Worm (Caenorhabditis elegans) whole organism, late embryonic: Measurements from ENCODE around the gene nas-20.

ENCODE experiments used
- C38D4.7 ChIP-seq: fragments of 200-800 bp; sonication (Bioruptor generic); optimal IDR thresholded peaks from 2 replicates; lab custom pipeline; 2018; ENCODE audit warnings: mild to moderate bottlenecking, missing genetic modification characterization, moderate library complexity, missing compliant biosample characterization
- F13H6.1 ChIP-seq: sonication (generic microtip); optimal IDR thresholded peaks from 2 replicates; lab custom pipeline; 2016; ENCODE audit warnings: missing genetic modification characterization, missing compliant biosample characterization
- K02D7.2 ChIP-seq: sonication (generic microtip); optimal IDR thresholded peaks from 2 replicates; lab custom pipeline; 2017; ENCODE audit warnings: mild to moderate bottlenecking, missing genetic modification characterization, missing compliant biosample characterization
- T23F11.4 ChIP-seq: fragments of 200-800 bp; sonication (Bioruptor generic); optimal IDR thresholded peaks from 2 replicates; lab custom pipeline; 2018; ENCODE audit warnings: mild to moderate bottlenecking, missing genetic modification characterization, missing compliant biosample characterization
- Y22D7AL.16 ChIP-seq: sonication (generic microtip); optimal IDR thresholded peaks from 2 replicates; lab custom pipeline; 2016; ENCODE audit warnings: missing genetic modification characterization, missing compliant biosample characterization
- ama-1 ChIP-seq: fragments of 150-350 bp; optimal IDR thresholded peaks from 2 replicates; lab custom pipeline; 2014
- ceh-24 ChIP-seq: sonication (generic microtip); optimal IDR thresholded peaks from 2 replicates; lab custom pipeline; 2016; ENCODE audit warnings: mild to moderate bottlenecking, missing genetic modification characterization, missing compliant biosample characterization
- ceh-30 ChIP-seq: fragments of 150-350 bp; optimal IDR thresholded peaks from 2 replicates; lab custom pipeline; 2014; ENCODE audit warnings: missing biosample characterization, missing genetic modification characterization
- ceh-31 ChIP-seq: sonication (generic microtip); optimal IDR thresholded peaks from 2 replicates; lab custom pipeline; 2016; ENCODE audit warnings: missing genetic modification characterization, missing compliant biosample characterization
- ceh-34 ChIP-seq: sonication (generic microtip); optimal IDR thresholded peaks from 2 replicates; lab custom pipeline; 2016; ENCODE audit warnings: mild to moderate bottlenecking, missing genetic modification characterization, missing compliant biosample characterization
- ceh-48 ChIP-seq: sonication (generic microtip); optimal IDR thresholded peaks from 2 replicates; lab custom pipeline; 2016; ENCODE audit warnings: missing genetic modification characterization, inconsistent platforms, missing compliant biosample characterization
- ceh-6 ChIP-seq: fragments of 200-800 bp; sonication (Bioruptor generic); optimal IDR thresholded peaks from 2 replicates; lab custom pipeline; 2018; ENCODE audit warnings: mild to moderate bottlenecking, missing genetic modification characterization, missing compliant biosample characterization
- elt-2 ChIP-seq: sonication (generic microtip); optimal IDR thresholded peaks from 2 replicates; lab custom pipeline; 2016; ENCODE audit warnings: missing genetic modification reagents, missing genetic modification characterization, missing compliant biosample characterization
- eyg-1 ChIP-seq: sonication (generic microtip); optimal IDR thresholded peaks from 2 replicates; lab custom pipeline; 2016; ENCODE audit warnings: missing genotype, missing genetic modification characterization, missing compliant biosample characterization
- fkh-6 ChIP-seq: sonication (generic microtip); optimal IDR thresholded peaks from 2 replicates; lab custom pipeline; 2016; ENCODE audit warnings: missing genetic modification characterization, missing compliant biosample characterization
- hlh-13 ChIP-seq: fragments of 200-800 bp; sonication (Bioruptor generic); optimal IDR thresholded peaks from 2 replicates; lab custom pipeline; 2018; ENCODE audit warnings: mild to moderate bottlenecking, missing genetic modification characterization, missing compliant biosample characterization
- hlh-30 ChIP-seq: sonication (generic microtip); optimal IDR thresholded peaks from 2 replicates; lab custom pipeline; 2017; ENCODE audit warnings: antibody characterized with exemption, missing genetic modification characterization, missing compliant biosample characterization; ENCODE audit not compliant: insufficient read depth
- hlh-6 ChIP-seq: sonication (generic microtip); optimal IDR thresholded peaks from 2 replicates; lab custom pipeline; 2016; ENCODE audit warnings: missing genotype, missing genetic modification characterization, missing compliant biosample characterization
- madf-2 ChIP-seq: sonication (generic microtip); optimal IDR thresholded peaks from 2 replicates; lab custom pipeline; 2017; ENCODE audit warnings: missing genetic modification characterization, missing compliant biosample characterization
- nfya-1 ChIP-seq: sonication (generic microtip); optimal IDR thresholded peaks from 2 replicates; lab custom pipeline; 2017; ENCODE audit warnings: missing genetic modification characterization, mild to moderate bottlenecking, missing compliant biosample characterization, antibody characterized with exemption, moderate library complexity
- odd-2 ChIP-seq: sonication (generic microtip); optimal IDR thresholded peaks from 2 replicates; lab custom pipeline; 2017; ENCODE audit warnings: antibody characterized with exemption, mild to moderate bottlenecking, missing genetic modification characterization, missing compliant biosample characterization
- pag-3 ChIP-seq: sonication (generic microtip); optimal IDR thresholded peaks from 2 replicates; lab custom pipeline; 2016; ENCODE audit warnings: missing compliant biosample characterization, missing genetic modification characterization, borderline replicate concordance
- pax-1 ChIP-seq: fragments of 150-350 bp; optimal IDR thresholded peaks from 2 replicates; lab custom pipeline; 2014; ENCODE audit warnings: missing biosample characterization, missing genetic modification characterization
- pha-2 ChIP-seq: sonication (generic microtip); optimal IDR thresholded peaks from 2 replicates; lab custom pipeline; 2017; ENCODE audit warnings: mild to moderate bottlenecking, missing genetic modification characterization, missing compliant biosample characterization
- pha-4 ChIP-seq: fragments of 150-350 bp; optimal IDR thresholded peaks from 2 replicates; lab custom pipeline; 2018; ENCODE audit warnings: missing biosample characterization, missing genetic modification reagents, missing genetic modification characterization
- rnt-1 ChIP-seq: sonication (generic microtip); optimal IDR thresholded peaks from 2 replicates; lab custom pipeline; 2016; ENCODE audit warnings: missing genetic modification characterization, missing compliant biosample characterization
- sdc-2 ChIP-seq: sonication (generic microtip); optimal IDR thresholded peaks from 2 replicates; lab custom pipeline; 2016; ENCODE audit warnings: missing genotype, missing genetic modification characterization, missing compliant biosample characterization
- syd-9 ChIP-seq: sonication (generic microtip); optimal IDR thresholded peaks from 2 replicates; lab custom pipeline; 2016; ENCODE audit warnings: mild to moderate bottlenecking, missing genetic modification characterization, moderate library complexity, missing compliant biosample characterization
- tbx-2 ChIP-seq: sonication (generic microtip); optimal IDR thresholded peaks from 2 replicates; lab custom pipeline; 2016; ENCODE audit warnings: missing genetic modification characterization, missing compliant biosample characterization
- tbx-7 ChIP-seq: sonication (generic microtip); optimal IDR thresholded peaks from 2 replicates; lab custom pipeline; 2016; ENCODE audit warnings: missing genotype, missing genetic modification characterization, missing compliant biosample characterization
- unc-42 ChIP-seq: sonication (generic microtip); optimal IDR thresholded peaks from 2 replicates; lab custom pipeline; 2016; ENCODE audit warnings: missing genotype, missing genetic modification characterization, missing compliant biosample characterization
- unc-86 ChIP-seq: sonication (generic microtip); optimal IDR thresholded peaks from 2 replicates; lab custom pipeline; 2016; ENCODE audit warnings: missing genetic modification characterization, missing compliant biosample characterization

nas-20 gene

DNA sequence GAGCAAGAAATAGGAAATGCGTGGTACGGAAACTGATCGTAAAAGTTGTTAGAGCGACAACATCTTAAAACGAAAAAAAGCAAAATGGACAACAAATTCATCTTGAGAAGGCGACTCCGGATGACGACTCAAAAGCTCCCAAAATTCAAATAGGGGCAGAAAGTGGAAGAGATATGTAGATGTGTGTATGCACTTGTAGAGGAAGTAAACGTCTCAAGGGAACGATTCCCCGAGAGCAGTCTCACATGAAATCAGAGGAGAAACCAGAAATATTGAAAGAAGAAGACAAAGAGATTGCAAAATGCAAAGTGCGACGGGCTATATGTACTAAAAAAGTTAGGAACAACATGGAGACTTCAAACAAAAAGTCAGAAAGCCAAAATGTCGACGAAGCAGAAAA is 28.6 kb downstream of the nas-20 start, which contains the start of gene F57B7.2:
Gene F57B7.2, minus strand, starts transcription at position 101 of the 400 bp plus-strand sequence.
- no peak for TF ChIP-seq eyg-1 (tag; lab: Kevin White, UChicago)

DNA sequence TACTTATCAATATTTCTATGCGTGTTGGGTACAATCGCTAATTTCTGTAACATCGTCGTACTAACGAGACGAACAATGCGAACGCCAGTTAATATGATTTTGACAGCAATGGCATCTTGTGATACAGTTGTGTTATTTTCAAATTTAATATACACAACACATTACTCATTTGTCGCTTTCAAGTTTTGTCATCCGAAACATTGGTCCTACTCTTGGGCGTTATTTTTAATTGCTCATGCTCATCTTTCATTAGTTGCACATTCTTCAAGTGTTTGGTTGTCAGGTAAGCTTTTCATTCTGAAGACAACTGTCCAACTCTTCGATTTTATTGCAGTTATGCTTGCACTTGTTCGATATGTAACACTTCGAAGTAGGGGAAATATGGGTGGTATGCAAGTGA is 32.9 kb downstream of the nas-20 start:
- TF ChIP-seq ceh-31 (no peak), hlh-6 (tag; lab: Kevin White, UChicago) (no peak), pax-1 (tag; lab: Kevin White, UChicago) (no peak), elt-2 (tag; lab: Kevin White, UChicago) (no peak), fkh-6 (tag; lab: Kevin White, UChicago) (no peak), T23F11.4 (GFP tag; lab: Kevin White, UChicago) (no peak), C38D4.7 (GFP tag; lab: Kevin White, UChicago) (no peak), sdc-2 (tag; lab: Kevin White, UChicago) (no peak), F13H6.1 (tag; lab: Kevin White, UChicago) (no peak), ceh-24 (tag; lab: Kevin White, UChicago) (no peak), nfya-1 (tag; lab: Kevin White, UChicago) (no peak), unc-86 (tag; lab: Kevin White, UChicago) (no peak), hlh-13 (GFP tag; lab: Kevin White, UChicago) (no peak), pha-4 (tag; lab: Kevin White, UChicago) (no peak), ceh-30 (tag; lab: Kevin White, UChicago) (no peak)

ce11 chrV:11438464-11438863 is 33.6 kb downstream of the nas-20 start, which contains the start of gene dmsr-1:
dmsr-1 (plus strand) TSS chrV:11438764.
- TF ChIP-seq ceh-34 (tag; lab: Kevin White, UChicago) (no peak), K02D7.2 (tag; lab: Kevin White, UChicago) (no peak), tbx-2 (tag; lab: Kevin White, UChicago) (no peak), hlh-30 (tag; lab: Kevin White, UChicago) (no peak), ceh-6 (GFP tag; lab: Kevin White, UChicago) (no peak), rnt-1 (tag; lab: Kevin White, UChicago) (no peak)

ce11 chrV:11436407-11436806 is 35.7 kb downstream of the nas-20 start:
- peak; percentile 39 for TF ChIP-seq unc-42 (tag; lab: Kevin White, UChicago)
- TF ChIP-seq pag-3 (tag; lab: Kevin White, UChicago) = no peak

DNA sequence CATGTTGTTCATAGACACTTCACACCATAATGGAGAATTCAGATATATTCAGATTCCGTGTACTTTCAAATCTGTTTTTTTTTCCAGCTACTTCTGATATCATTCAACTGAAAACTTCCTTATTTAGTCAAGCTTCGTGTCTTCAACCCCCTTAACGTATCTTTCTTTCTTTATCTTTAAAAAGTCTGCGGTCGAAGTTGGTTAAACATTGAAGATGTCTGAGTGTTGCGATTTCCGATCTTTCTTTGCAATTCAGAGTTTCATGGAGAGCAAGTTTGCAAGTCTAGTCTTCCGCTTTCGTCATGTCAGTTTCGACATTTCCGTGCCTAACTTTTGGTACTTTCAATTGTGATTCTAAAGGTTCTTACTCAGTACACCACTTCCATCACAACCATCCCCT is 36.9 kb downstream of the nas-20 start:
- TF ChIP-seq madf-2 (tag; lab: Kevin White, UChicago) (no peak), Y22D7AL.16 (tag; lab: Kevin White, UChicago) (no peak), ceh-6 (GFP tag; lab: Kevin White, UChicago) (no peak), odd-2 (tag; lab: Kevin White, UChicago) (no peak), ceh-48 (no peak), K02D7.2 (tag; lab: Kevin White, UChicago) (no peak), pha-2 (tag; lab: Kevin White, UChicago) (no peak), T23F11.4 (GFP tag; lab: Kevin White, UChicago) (no peak), C38D4.7 (GFP tag; lab: Kevin White, UChicago) (no peak), ama-1 (lab: Kevin White, UChicago) (no peak), ceh-24 (tag; lab: Kevin White, UChicago) (no peak), pax-1 (tag; lab: Kevin White, UChicago) (no peak), F13H6.1 (tag; lab: Kevin White, UChicago) (no peak), tbx-7 (tag; lab: Kevin White, UChicago) (no peak), unc-42 (tag; lab: Kevin White, UChicago) (no peak), syd-9 (tag; lab: Kevin White, UChicago) (no peak)
- TF ChIP-seq, all 69 proteins: peak for 0
